Fruit fly (Drosophila melanogaster): ENCODE data around the gene polybromo.
A peak's percentile ranks its signal among the peaks of the same experiment; 100 is the strongest.

polybromo gene

DNA sequence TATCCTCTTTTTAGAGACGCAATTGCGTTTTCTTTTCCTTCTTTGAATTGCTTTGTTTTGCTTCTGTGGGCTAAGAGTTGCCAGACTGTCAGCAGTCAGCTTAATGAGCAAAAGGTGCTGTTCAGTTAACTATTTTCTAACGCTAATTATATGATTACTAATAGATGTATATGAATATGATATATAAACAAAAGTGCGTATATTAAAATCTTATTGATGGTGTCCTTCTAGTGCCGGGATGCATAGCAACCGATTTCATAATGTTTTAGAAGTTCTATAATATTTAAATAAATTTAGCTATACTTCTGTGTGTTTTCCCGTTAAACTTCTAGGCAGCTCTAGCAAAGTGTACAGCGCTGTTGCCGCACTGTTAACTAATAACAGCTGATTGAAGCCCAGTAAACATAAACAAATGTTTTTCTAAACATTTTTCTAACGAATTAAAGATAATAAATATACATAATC is 24.9 kb upstream of the polybromo start, which contains the start of the genes Kaz and CG43273 (continued):
- no peak for TF ChIP-seq Dbx (GFP tag; IDR thresholded peaks at IDR 0.05)
- TF ChIP-seq gt (GFP tag; IDR thresholded peaks at IDR 0.05), result no peak
- TF ChIP-seq CG2712 (tag; optimal IDR thresholded peaks at IDR 0.05), result peak; percentile 70
- TF ChIP-seq pros (GFP tag; optimal IDR thresholded peaks at IDR 0.05), result no peak
- TF ChIP-seq CG13287 (GFP tag; IDR thresholded peaks at IDR 0.05; ENCODE audit: partially characterized antibody), result peak; percentile 22; the same call in 1 of the 2 replicates
- no peak for TF ChIP-seq Rx (GFP tag; IDR thresholded peaks at IDR 0.05)
- no peak for TF ChIP-seq Hr78 (GFP tag; optimal IDR thresholded peaks at IDR 0.05)
- TF ChIP-seq CG6854 (GFP tag; optimal IDR thresholded peaks at IDR 0.05), result peak; percentile 11
- TF ChIP-seq CG2116 (GFP tag; optimal IDR thresholded peaks at IDR 0.05), result peak; percentile 60
- TF ChIP-seq kay (GFP tag; optimal IDR thresholded peaks at IDR 0.05), result peak; percentile 26
- no peak for TF ChIP-seq Dek (tag; optimal IDR thresholded peaks at IDR 0.05)
- TF ChIP-seq HmgD (GFP tag; optimal IDR thresholded peaks at IDR 0.05), result no peak
- no peak for TF ChIP-seq jigr1 (GFP tag; IDR thresholded peaks at IDR 0.05)
- peak; percentile 76 for TF ChIP-seq oc (tag; optimal IDR thresholded peaks at IDR 0.05)
- peak; percentile 30; the same call in 1 of the 2 replicates for TF ChIP-seq klu (GFP tag; IDR thresholded peaks at IDR 0.05)
- peak; percentile 93 for TF ChIP-seq zen (tag; optimal IDR thresholded peaks at IDR 0.05)
- peak; percentile 75 for TF ChIP-seq Ptx1 (GFP tag; IDR thresholded peaks at IDR 0.05)
- no peak for TF ChIP-seq pfk (GFP tag; optimal IDR thresholded peaks at IDR 0.05)
- peak; percentile 77 for TF ChIP-seq CG30403 (GFP tag; optimal IDR thresholded peaks at IDR 0.05)
- no peak for TF ChIP-seq nau (GFP tag; optimal IDR thresholded peaks at IDR 0.05)
- TF ChIP-seq row (GFP tag; IDR thresholded peaks at IDR 0.05), result peak; percentile 94
- TF ChIP-seq BEAF-32 (GFP tag; optimal IDR thresholded peaks at IDR 0.05), result peak; percentile 27
- peak; percentile 7 for TF ChIP-seq CG6254 (GFP tag; optimal IDR thresholded peaks at IDR 0.05)
- TF ChIP-seq zfh2 (GFP tag; optimal IDR thresholded peaks at IDR 0.05), result peak; percentile 20
- peak in 1 of 3 experiments; percentile 65 for TF ChIP-seq lola (GFP tag; optimal IDR thresholded peaks at IDR 0.05)
- no peak for TF ChIP-seq CG4854 (GFP tag; optimal IDR thresholded peaks at IDR 0.05)
- TF ChIP-seq CG2120 (GFP tag; optimal IDR thresholded peaks at IDR 0.05), result peak; percentile 67
- peak; percentile 67 for TF ChIP-seq CG18599 (GFP tag; optimal IDR thresholded peaks at IDR 0.05)
- no peak for TF ChIP-seq CG10431 (GFP tag; optimal IDR thresholded peaks at IDR 0.05)
- peak; percentile 87 for TF ChIP-seq Ets65A (GFP tag)
- TF ChIP-seq CG7928 (GFP tag; optimal IDR thresholded peaks at IDR 0.05), result no peak
- TF ChIP-seq CG10565 (GFP tag; optimal IDR thresholded peaks at IDR 0.05), result no peak
- no peak for TF ChIP-seq CG1024 (GFP tag; IDR thresholded peaks at IDR 0.05)
- peak; percentile 83 for TF ChIP-seq nmo (GFP tag; optimal IDR thresholded peaks at IDR 0.05)
- no peak for TF ChIP-seq NC2α (GFP tag; optimal IDR thresholded peaks at IDR 0.05)
- peak; percentile 36; the same call in 1 of the 2 replicates for TF ChIP-seq al (GFP tag; IDR thresholded peaks at IDR 0.05)
- peak; percentile 3 for TF ChIP-seq pnt (GFP tag; optimal IDR thresholded peaks at IDR 0.05)
- TF ChIP-seq ems (GFP tag; optimal IDR thresholded peaks at IDR 0.05), result peak; percentile 6
- peak; percentile 13 for TF ChIP-seq CG13624 (GFP tag; optimal IDR thresholded peaks at IDR 0.05)
- TF ChIP-seq eyg (GFP tag; optimal IDR thresholded peaks at IDR 0.05), result no peak
- peak; percentile 33; the same call in 1 of the 2 replicates for TF ChIP-seq CG17328 (GFP tag; IDR thresholded peaks at IDR 0.05)
- peak; percentile 12 for TF ChIP-seq CG2202 (tag; optimal IDR thresholded peaks at IDR 0.05)
- peak; percentile 56 for TF ChIP-seq ind (GFP tag; optimal IDR thresholded peaks at IDR 0.05)
- TF ChIP-seq ewg (GFP tag; optimal IDR thresholded peaks at IDR 0.05), result peak; percentile 54
- TF ChIP-seq CG7786 (GFP tag; optimal IDR thresholded peaks at IDR 0.05), result no peak
- no peak for TF ChIP-seq CG7963 (GFP tag; IDR thresholded peaks at IDR 0.05; ENCODE audit: partially characterized antibody)
- no peak for TF ChIP-seq CG1603 (tag; optimal IDR thresholded peaks at IDR 0.05)
- 0 out of 2 replicates have a peak, but pooled peaks have one; percentile 11 for TF ChIP-seq sna (GFP tag; IDR thresholded peaks at IDR 0.05; ENCODE audit: partially characterized antibody)
- TF ChIP-seq fd3F (GFP tag; optimal IDR thresholded peaks at IDR 0.05), result peak; percentile 33
- TF ChIP-seq CG7372 (GFP tag; IDR thresholded peaks at IDR 0.05), result peak; percentile 69
